Worm (Caenorhabditis elegans) whole organism, L4/young adult: ENCODE results near the gene srh-220.

Experiments
- W03F9.2 ChIP-seq: fragments of 150-350 bp; optimal IDR thresholded peaks from 2 replicates; lab custom pipeline; 2014; ENCODE audit warnings: missing biosample characterization, missing genetic modification characterization
- dao-5 ChIP-seq: sonication (generic microtip); optimal IDR thresholded peaks from 2 replicates; lab custom pipeline; 2016; ENCODE audit warnings: missing genotype, missing genetic modification characterization, moderate library complexity, missing compliant biosample characterization

DNA sequence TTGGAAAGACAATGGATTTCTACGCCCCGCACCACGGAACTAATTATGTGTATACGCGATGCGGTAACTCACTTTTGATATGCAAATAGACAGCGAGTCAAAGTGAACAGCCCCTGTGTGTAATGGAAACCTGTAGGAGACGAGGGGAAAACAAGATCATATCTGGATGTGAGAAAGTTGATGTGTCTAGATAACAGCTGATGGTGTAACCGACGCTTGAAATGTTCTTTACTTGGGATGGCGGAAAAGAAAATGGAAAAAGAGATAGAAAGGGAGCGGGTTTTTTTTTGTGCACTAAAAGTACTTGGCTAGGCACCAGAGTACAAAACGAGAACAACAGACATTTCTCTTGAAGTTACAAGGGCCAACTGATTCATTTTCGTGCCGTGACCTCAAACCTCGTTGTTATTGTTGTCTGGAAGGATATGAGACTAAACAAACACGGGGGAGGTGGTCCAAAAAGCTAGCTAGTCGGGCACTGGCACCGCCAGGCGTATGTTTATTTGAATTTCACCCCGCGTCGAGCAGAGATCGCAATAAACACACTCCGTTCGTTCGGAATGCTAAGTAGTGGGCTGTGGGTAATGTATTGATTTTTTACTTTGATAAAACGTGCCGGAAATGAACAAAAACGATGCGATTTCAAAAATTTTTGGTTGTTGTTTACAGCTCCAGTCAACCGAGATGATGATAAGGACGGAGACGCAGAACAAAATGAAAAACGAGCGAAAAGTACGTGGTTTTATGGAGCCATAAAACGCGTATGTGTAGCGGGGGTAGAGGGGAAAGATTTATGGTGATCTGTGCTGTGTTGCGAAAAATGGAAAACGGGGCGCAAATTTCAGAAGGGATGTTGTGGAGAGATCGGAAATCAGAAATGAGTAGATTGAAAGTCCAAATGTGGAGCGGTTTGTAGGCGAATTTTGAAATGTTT, 44.3 kb upstream of the srh-220 start:
- TF ChIP-seq dao-5 (tag; lab: Kevin White, UChicago) (no peak), W03F9.2 (tag; lab: Kevin White, UChicago) (no peak)
